Fruit fly (Drosophila melanogaster) whole organism, embryonic: ENCODE measurements around the gene CG17855.

Experiments used
- Awh ChIP-seq: fragments of 200-800 bp; sonication (Bioruptor generic); IDR thresholded peaks from 2 replicates; pipeline ENCODE4, ENCODE4 v1.3.6; 2022; ENCODE audit warnings: missing biosample characterization, missing genetic modification characterization
- Bgb ChIP-seq: fragments of 200-800 bp; sonication (Bioruptor generic); IDR thresholded peaks from 2 replicates; pipeline ENCODE4 v1.3.6; 2022; ENCODE audit warnings: missing biosample characterization, missing genetic modification characterization; ENCODE audit not compliant: partially characterized antibody
- BtbVII ChIP-seq: fragments of 200-800 bp; sonication (Bioruptor generic); optimal IDR thresholded peaks from 3 replicates; lab custom pipeline; 2017; ENCODE audit warnings: missing biosample characterization, mild to moderate bottlenecking, missing genetic modification characterization
- CG10209 ChIP-seq: fragments of 200-800 bp; sonication (Bioruptor generic); optimal IDR thresholded peaks from 3 replicates; lab custom pipeline; 2017; ENCODE audit warnings: missing biosample characterization, mild to moderate bottlenecking, missing genetic modification characterization, missing genetic modification reagents
- CG10959 ChIP-seq: fragments of 200-800 bp; sonication (Bioruptor generic); IDR thresholded peaks from 2 replicates; pipeline ENCODE4 v1.3.6; 2022; ENCODE audit warnings: missing biosample characterization, missing genetic modification characterization
- CG13624 ChIP-seq: fragments of 200-800 bp; sonication (Bioruptor generic); optimal IDR thresholded peaks from 2 replicates; lab custom pipeline; 2016; ENCODE audit warnings: missing biosample characterization, missing genetic modification characterization
- CG14441 ChIP-seq: fragments of 200-800 bp; sonication (Bioruptor generic); IDR thresholded peaks from 2 replicates; pipeline ENCODE4 v1.3.6; 2022; ENCODE audit warnings: missing biosample characterization, missing genetic modification characterization
- CG14710 ChIP-seq: fragments of 200-800 bp; sonication (Bioruptor generic); optimal IDR thresholded peaks from 3 replicates; lab custom pipeline; 2019; ENCODE audit warnings: missing biosample characterization, mild to moderate bottlenecking, missing genetic modification characterization, moderate library complexity
- CG16813 ChIP-seq: fragments of 200-800 bp; sonication (Bioruptor generic); IDR thresholded peaks from 3 replicates; pipeline ENCODE4 v1.3.6; 2022; ENCODE audit warnings: missing biosample characterization, missing genetic modification characterization; ENCODE audit not compliant: partially characterized antibody
- CG17328 ChIP-seq: fragments of 200-800 bp; sonication (Bioruptor generic); IDR thresholded peaks from 2 replicates; pipeline ENCODE4 v1.3.6; 2022; ENCODE audit warnings: missing biosample characterization, missing genetic modification characterization
- CG1792 ChIP-seq: fragments of 200-800 bp; sonication (Bioruptor generic); optimal IDR thresholded peaks from 2 replicates; lab custom pipeline; 2016; ENCODE audit warnings: missing biosample characterization, missing genetic modification characterization
- CG2202 ChIP-seq: fragments of 200-800 bp; sonication (Bioruptor generic); optimal IDR thresholded peaks from 2 replicates; lab custom pipeline; 2018; ENCODE audit warnings: missing biosample characterization, mild to moderate bottlenecking, missing genetic modification characterization
- CG3065 ChIP-seq: fragments of 200-800 bp; sonication (Bioruptor generic); optimal IDR thresholded peaks from 2 replicates; lab custom pipeline; 2016; ENCODE audit warnings: missing biosample characterization, missing genetic modification characterization
- CG33213 ChIP-seq: fragments of 200-800 bp; sonication (Bioruptor generic); optimal IDR thresholded peaks from 3 replicates; lab custom pipeline; 2016; ENCODE audit warnings: missing biosample characterization, missing genetic modification characterization
- CG34224 ChIP-seq: fragments of 200-800 bp; sonication (Bioruptor generic); IDR thresholded peaks from 3 replicates; pipeline ENCODE4 v1.3.6; 2022; ENCODE audit warnings: missing biosample characterization, missing genetic modification characterization; ENCODE audit not compliant: partially characterized antibody
- CG4617 ChIP-seq: fragments of 200-800 bp; sonication (Bioruptor generic); optimal IDR thresholded peaks from 3 replicates; lab custom pipeline; 2016; ENCODE audit warnings: missing biosample characterization, missing genetic modification characterization, borderline replicate concordance
- CG6254 ChIP-seq: fragments of 200-800 bp; sonication (Bioruptor generic); optimal IDR thresholded peaks from 3 replicates; lab custom pipeline; 2017; ENCODE audit warnings: mild to moderate bottlenecking, missing biosample characterization, missing genetic modification reagents, missing genetic modification characterization
- CG6683 ChIP-seq: fragments of 200-800 bp; sonication (Bioruptor generic); optimal IDR thresholded peaks from 2 replicates; lab custom pipeline; 2017; ENCODE audit warnings: missing biosample characterization, mild to moderate bottlenecking, missing genetic modification characterization, missing genetic modification reagents
- CG6813 ChIP-seq: fragments of 200-800 bp; sonication (Bioruptor generic); optimal IDR thresholded peaks from 2 replicates; lab custom pipeline; 2017; ENCODE audit warnings: missing biosample characterization, missing genetic modification characterization, mild to moderate bottlenecking, moderate library complexity, missing genetic modification reagents
- CG8290 ChIP-seq, 3 experiments: fragments of 200-800 bp; sonication (Bioruptor generic); optimal IDR thresholded peaks; 2 replicates each; lab custom pipeline; 2016 to 2019; ENCODE audit warnings: missing biosample characterization in 3 of 3, missing genetic modification characterization in 3 of 3, mild to moderate bottlenecking in 2 of 3, moderate library complexity in 1 of 3
- CG9817 ChIP-seq: fragments of 200-800 bp; sonication (Bioruptor generic); optimal IDR thresholded peaks from 2 replicates; lab custom pipeline; 2018; ENCODE audit warnings: missing biosample characterization, mild to moderate bottlenecking, missing genetic modification characterization, moderate library complexity
- CG9876 ChIP-seq: fragments of 200-800 bp; sonication (Bioruptor generic); optimal IDR thresholded peaks from 2 replicates; lab custom pipeline; 2016; ENCODE audit warnings: missing biosample characterization, missing genetic modification characterization
- D19A ChIP-seq: fragments of 200-800 bp; optimal IDR thresholded peaks from 3 replicates; lab custom pipeline; 2019; ENCODE audit warnings: missing biosample characterization, mild to moderate bottlenecking, missing genetic modification characterization, moderate library complexity
- Dip3 ChIP-seq: fragments of 200-800 bp; sonication (Bioruptor generic); optimal IDR thresholded peaks from 3 replicates; lab custom pipeline; 2016; ENCODE audit warnings: missing biosample characterization, missing genetic modification characterization
- Fer3 ChIP-seq: fragments of 200-800 bp; sonication (Bioruptor generic); optimal IDR thresholded peaks from 2 replicates; lab custom pipeline; 2018; ENCODE audit warnings: missing biosample characterization, mild to moderate bottlenecking, missing genetic modification characterization, moderate library complexity
- GATAe ChIP-seq: fragments of 200-800 bp; sonication (Bioruptor generic); conservative IDR thresholded peaks from 2 replicates; pipeline ENCODE4 v1.3.6; 2022; ENCODE audit warnings: missing biosample characterization, missing genetic modification characterization
- Lim3 ChIP-seq: fragments of 200-800 bp; sonication (Bioruptor generic); IDR thresholded peaks from 2 replicates; pipeline ENCODE4 v1.3.6; 2022; ENCODE audit warnings: missing biosample characterization, missing genetic modification characterization
- Mes4 ChIP-seq: fragments of 200-800 bp; sonication (Bioruptor generic); optimal IDR thresholded peaks from 2 replicates; lab custom pipeline; 2016; ENCODE audit warnings: missing biosample characterization, missing genetic modification characterization
- NC2β ChIP-seq: fragments of 200-800 bp; sonication (Bioruptor generic); optimal IDR thresholded peaks from 2 replicates; lab custom pipeline; 2016; ENCODE audit warnings: missing biosample characterization, missing genetic modification characterization
- Ptx1 ChIP-seq: fragments of 200-800 bp; sonication (Bioruptor generic); IDR thresholded peaks from 2 replicates; pipeline ENCODE4 v1.3.6; 2022; ENCODE audit warnings: missing biosample characterization, missing genetic modification characterization
- Sin3A ChIP-seq: fragments of >200 bp; optimal IDR thresholded peaks from 2 replicates; lab custom pipeline; 2018
- Sry-δ ChIP-seq: fragments of 200-800 bp; sonication (Bioruptor generic); optimal IDR thresholded peaks from 2 replicates; lab custom pipeline; 2016; ENCODE audit warnings: missing biosample characterization, missing genetic modification characterization
- ab ChIP-seq: fragments of 200-800 bp; sonication (Bioruptor generic); optimal IDR thresholded peaks from 2 replicates; lab custom pipeline; 2016; ENCODE audit warnings: missing biosample characterization, missing genetic modification characterization
- bowl ChIP-seq: fragments of 200-800 bp; sonication (Bioruptor generic); IDR thresholded peaks from 2 replicates; pipeline ENCODE4 v1.3.6; 2022; ENCODE audit warnings: missing biosample characterization, missing genetic modification characterization
- corto ChIP-seq: fragments of 200-800 bp; sonication (Bioruptor generic); optimal IDR thresholded peaks from 2 replicates; lab custom pipeline; 2016; ENCODE audit warnings: missing biosample characterization, mild to moderate bottlenecking, missing genetic modification characterization, moderate library complexity
- crc ChIP-seq: fragments of 200-800 bp; sonication (Bioruptor generic); optimal IDR thresholded peaks from 2 replicates; lab custom pipeline; 2016; ENCODE audit warnings: missing biosample characterization, missing genetic modification characterization
- dmrt99B ChIP-seq: fragments of 200-800 bp; sonication (Bioruptor generic); optimal IDR thresholded peaks from 2 replicates; lab custom pipeline; 2018; ENCODE audit warnings: missing biosample characterization, mild to moderate bottlenecking, missing genetic modification characterization, moderate library complexity
- dpn ChIP-seq, 2 experiments: fragments of 200-800 bp; sonication (Bioruptor generic); optimal IDR thresholded peaks; 3 replicates each; lab custom pipeline; 2016; ENCODE audit warnings: missing biosample characterization in 2 of 2, missing genetic modification characterization in 2 of 2
- jigr1 ChIP-seq: fragments of 200-800 bp; sonication (Bioruptor generic); IDR thresholded peaks from 3 replicates; pipeline ENCODE4 v1.3.6; 2022; ENCODE audit warnings: missing biosample characterization, missing genetic modification characterization
- luna ChIP-seq: fragments of 200-800 bp; sonication (Bioruptor generic); optimal IDR thresholded peaks from 2 replicates; lab custom pipeline; 2016; ENCODE audit warnings: missing biosample characterization, missing genetic modification characterization
- mam ChIP-seq: fragments of 200-800 bp; sonication (Bioruptor generic); optimal IDR thresholded peaks from 3 replicates; lab custom pipeline; 2016; ENCODE audit warnings: missing biosample characterization, missing genetic modification characterization
- mirr ChIP-seq: fragments of 200-800 bp; sonication (Bioruptor generic); optimal IDR thresholded peaks from 3 replicates; lab custom pipeline; 2018; ENCODE audit warnings: missing biosample characterization, mild to moderate bottlenecking, missing genetic modification characterization
- nerfin-1 ChIP-seq: fragments of 200-800 bp; sonication (Bioruptor generic); optimal IDR thresholded peaks from 3 replicates; lab custom pipeline; 2019; ENCODE audit warnings: missing biosample characterization, mild to moderate bottlenecking, missing genetic modification characterization, moderate library complexity
- pita ChIP-seq: fragments of 200-800 bp; sonication (Bioruptor generic); optimal IDR thresholded peaks from 2 replicates; lab custom pipeline; 2017; ENCODE audit warnings: missing biosample characterization, mild to moderate bottlenecking, missing genetic modification characterization
- repo ChIP-seq: fragments of 200-800 bp; sonication (Bioruptor generic); optimal IDR thresholded peaks from 2 replicates; lab custom pipeline; 2016; ENCODE audit warnings: missing biosample characterization, missing genetic modification characterization
- scrt ChIP-seq: fragments of 200-800 bp; sonication (Bioruptor generic); optimal IDR thresholded peaks from 2 replicates; lab custom pipeline; 2018; ENCODE audit warnings: missing biosample characterization, mild to moderate bottlenecking, missing genetic modification characterization, moderate library complexity
- ttk ChIP-seq: fragments of 200-800 bp; sonication (Bioruptor generic); IDR thresholded peaks from 2 replicates; pipeline ENCODE4 v2.1.2; 2022; ENCODE audit warnings: missing biosample characterization, missing genetic modification characterization
- usp ChIP-seq: fragments of >200 bp; optimal IDR thresholded peaks from 2 replicates; lab custom pipeline; 2017; ENCODE audit warnings: missing biosample characterization, missing genetic modification characterization

Gene CG17855

DNA sequence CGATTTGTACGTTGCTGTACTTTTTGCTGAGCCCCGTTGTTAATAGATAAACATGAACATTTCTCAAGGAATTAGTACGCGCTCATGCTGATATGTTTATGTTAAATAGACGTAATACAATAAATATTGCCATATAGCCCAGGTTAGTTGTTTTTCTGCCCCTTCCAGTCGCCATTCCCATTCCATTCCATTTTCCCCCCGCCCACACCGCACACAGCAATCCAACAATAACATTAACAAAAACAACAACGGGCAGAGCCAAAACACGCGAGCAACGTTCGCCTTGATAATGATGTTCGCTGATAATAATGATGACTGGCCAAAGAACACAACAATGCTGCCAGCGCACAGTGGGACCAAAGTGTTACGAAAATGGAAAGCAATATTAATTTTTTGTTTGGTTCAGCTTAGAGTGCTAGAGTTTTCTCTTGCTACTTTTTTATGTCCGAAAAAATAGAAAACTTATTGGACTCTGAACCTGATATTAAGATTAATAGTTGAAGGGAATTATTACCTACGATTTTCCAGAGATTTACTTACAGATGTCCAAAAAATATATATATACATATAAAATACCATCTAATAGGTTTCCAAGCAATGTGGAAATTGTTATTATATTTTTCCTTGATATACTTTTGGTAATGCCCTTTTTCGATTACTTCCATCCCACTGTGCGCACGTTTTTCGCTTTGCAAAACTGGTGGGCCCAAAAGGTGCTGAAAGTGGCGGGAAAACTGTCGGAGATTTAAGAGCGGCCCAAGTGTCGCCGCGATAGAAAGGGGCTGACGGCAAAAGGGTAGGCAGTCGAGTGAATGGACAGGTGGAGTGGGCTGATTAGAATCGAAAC, 29.5 kb downstream of the CG17855 start (continued):
- peak; percentile 98 for TF ChIP-seq CG10209 (GFP tag; lab: Kevin White, UChicago)
- peak; percentile 96 for TF ChIP-seq Fer3 (tag; lab: Kevin White, UChicago)
- TF ChIP-seq D19A: peak; percentile 94
- TF ChIP-seq CG6813 (GFP tag; lab: Kevin White, UChicago): peak; percentile 94
- TF ChIP-seq CG34224: 0 out of 3 replicates have a peak, but pooled peaks have one; percentile 26
- TF ChIP-seq Mes4: peak; percentile 77
- TF ChIP-seq NC2β (GFP tag; lab: Kevin White, UChicago): peak; percentile 52
- peak; percentile 87 for TF ChIP-seq corto (GFP tag; lab: Kevin White, UChicago)
- no peak for TF ChIP-seq usp (GFP tag; lab: Kevin White, UChicago)
- TF ChIP-seq nerfin-1 (tag; lab: Kevin White, UChicago): peak; percentile 90
- peak; percentile 58 for TF ChIP-seq crc (GFP tag; lab: Kevin White, UChicago)
- peak; percentile 70 for TF ChIP-seq CG33213 (GFP tag; lab: Kevin White, UChicago)
- peak; percentile 44; the same call in 1 of the 2 replicates for TF ChIP-seq Lim3 (GFP tag; lab: Robert Waterston, UW)
- peak; percentile 72 for TF ChIP-seq ttk (GFP tag; lab: Robert Waterston, UW)
- peak; percentile 59 for TF ChIP-seq CG1792 (GFP tag; lab: Kevin White, UChicago)
- peak; percentile 86 to 94 for TF ChIP-seq dpn (GFP tag; optimal IDR thresholded peaks at IDR 0.05; lab: Kevin White, UChicago)
- peak; percentile 87 for TF ChIP-seq CG2202
- peak; percentile 98 for TF ChIP-seq BtbVII (GFP tag; lab: Kevin White, UChicago)
- TF ChIP-seq Bgb (GFP tag; lab: Robert Waterston, UW): no peak; the same call in 1 of the 2 replicates
- TF ChIP-seq CG6254 (GFP tag; lab: Kevin White, UChicago): peak; percentile 93
- peak; percentile 89 for TF ChIP-seq CG14441 (GFP tag; lab: Robert Waterston, UW)
- TF ChIP-seq CG16813 (GFP tag; lab: Robert Waterston, UW): peak; percentile 43; the same call in 2 of the 3 replicates
- TF ChIP-seq repo (GFP tag; lab: Kevin White, UChicago): peak; percentile 49
- TF ChIP-seq mirr: peak; percentile 64
- peak; percentile 78 for TF ChIP-seq CG3065
- TF ChIP-seq Sry-δ: peak; percentile 38
- TF ChIP-seq CG9876 (GFP tag; lab: Kevin White, UChicago): peak; percentile 66
- TF ChIP-seq CG9817 (tag; lab: Kevin White, UChicago): peak; percentile 93
- peak; percentile 89 for TF ChIP-seq CG13624
- TF ChIP-seq GATAe (GFP tag; lab: Robert Waterston, UW): peak; percentile 48; the same call in 1 of the 2 replicates
- TF ChIP-seq CG8290 (GFP tag; optimal IDR thresholded peaks at IDR 0.05; lab: Kevin White, UChicago): peak; percentile 92
- peak; percentile 59 to 76 for TF ChIP-seq CG8290 (tag; optimal IDR thresholded peaks at IDR 0.05; lab: Kevin White, UChicago)
- peak; percentile 92 for TF ChIP-seq CG6683 (GFP tag; lab: Kevin White, UChicago)
- TF ChIP-seq jigr1: peak; percentile 86; the same call in 2 of the 3 replicates
- peak; percentile 66 for TF ChIP-seq CG4617 (GFP tag; lab: Kevin White, UChicago)
- peak; percentile 88 for TF ChIP-seq Awh (GFP tag; lab: Robert Waterston, UW)
- TF ChIP-seq dmrt99B (tag; lab: Kevin White, UChicago): peak; percentile 98
- TF ChIP-seq pita (GFP tag; lab: Kevin White, UChicago): no peak
- peak; percentile 83 for TF ChIP-seq mam (GFP tag; lab: Kevin White, UChicago)
- peak; percentile 85 for TF ChIP-seq Dip3 (GFP tag; lab: Kevin White, UChicago)
- TF ChIP-seq CG10959 (GFP tag; lab: Robert Waterston, UW): peak; percentile 68
- TF ChIP-seq Ptx1 (GFP tag; lab: Robert Waterston, UW): peak; percentile 93
- peak; percentile 93 for TF ChIP-seq CG14710 (tag; lab: Kevin White, UChicago)
- TF ChIP-seq scrt: peak; percentile 92
- TF ChIP-seq CG17328 (GFP tag; lab: Robert Waterston, UW): peak; percentile 88
- TF ChIP-seq bowl (GFP tag; lab: Robert Waterston, UW): peak; percentile 56; the same call in 1 of the 2 replicates
- TF ChIP-seq ab: peak; percentile 17
- peak; percentile 58 for TF ChIP-seq luna
- no peak for TF ChIP-seq Sin3A (lab: Kevin White, UChicago)
